Fruit fly (Drosophila melanogaster) whole organism, prepupa: ENCODE measurements around the gene Msp300.

Experiments
- CG10669 ChIP-seq: fragments of 200-800 bp; sonication (Bioruptor generic); optimal IDR thresholded peaks from 3 replicates; lab custom pipeline; 2018; ENCODE audit warnings: missing biosample characterization, mild to moderate bottlenecking, missing genetic modification characterization, moderate library complexity
- CG11294 ChIP-seq: fragments of 200-800 bp; sonication (Bioruptor generic); IDR thresholded peaks from 2 replicates; pipeline ENCODE4 v1.3.6; 2022; ENCODE audit warnings: missing biosample characterization, missing genetic modification characterization
- CG11902 ChIP-seq: fragments of 200-800 bp; sonication (Bioruptor generic); optimal IDR thresholded peaks from 3 replicates; lab custom pipeline; 2016; ENCODE audit warnings: missing biosample characterization, missing genetic modification characterization
- CG15336 ChIP-seq: fragments of 200-800 bp; sonication (Bioruptor generic); IDR thresholded peaks from 2 replicates; pipeline ENCODE4 v1.3.6; 2022; ENCODE audit warnings: missing biosample characterization, missing genetic modification characterization
- CG16779 ChIP-seq: fragments of 200-800 bp; sonication (Bioruptor generic); optimal IDR thresholded peaks from 3 replicates; lab custom pipeline; 2017; ENCODE audit warnings: missing biosample characterization, mild to moderate bottlenecking, missing genetic modification characterization
- CG3032 ChIP-seq: fragments of 200-800 bp; optimal IDR thresholded peaks from 2 replicates; lab custom pipeline; 2019; ENCODE audit warnings: missing biosample characterization, mild to moderate bottlenecking, missing genetic modification characterization, moderate library complexity
- CG31627 ChIP-seq: fragments of 200-800 bp; sonication (Bioruptor generic); optimal IDR thresholded peaks from 3 replicates; lab custom pipeline; 2016; ENCODE audit warnings: missing biosample characterization, missing genetic modification characterization
- CG32006 ChIP-seq: fragments of 200-800 bp; sonication (Bioruptor generic); optimal IDR thresholded peaks from 3 replicates; lab custom pipeline; 2017; ENCODE audit warnings: missing biosample characterization, mild to moderate bottlenecking, missing genetic modification characterization
- CG34406 ChIP-seq: fragments of 200-800 bp; sonication (Bioruptor generic); optimal IDR thresholded peaks from 3 replicates; lab custom pipeline; 2016; ENCODE audit warnings: missing biosample characterization, missing genetic modification characterization
- CG3919 ChIP-seq: fragments of 200-800 bp; sonication (Bioruptor generic); optimal IDR thresholded peaks from 3 replicates; lab custom pipeline; 2016; ENCODE audit warnings: missing biosample characterization, missing genetic modification characterization
- CG4318 ChIP-seq: fragments of 200-800 bp; sonication (Bioruptor generic); optimal IDR thresholded peaks from 3 replicates; lab custom pipeline; 2017; ENCODE audit warnings: missing biosample characterization, mild to moderate bottlenecking, missing genetic modification characterization
- CG6163 ChIP-seq: fragments of 200-800 bp; sonication (Bioruptor generic); IDR thresholded peaks from 3 replicates; pipeline ENCODE4 v1.3.6; 2022; ENCODE audit warnings: missing biosample characterization, missing genetic modification characterization
- CG6276 ChIP-seq: fragments of 200-800 bp; sonication (Bioruptor generic); optimal IDR thresholded peaks from 2 replicates; lab custom pipeline; 2017; ENCODE audit warnings: missing biosample characterization, mild to moderate bottlenecking, missing genetic modification characterization
- CG6792 ChIP-seq: fragments of 200-800 bp; sonication (Bioruptor generic); optimal IDR thresholded peaks from 3 replicates; lab custom pipeline; 2016; ENCODE audit warnings: missing biosample characterization, missing genetic modification characterization
- CG7368 ChIP-seq: fragments of 200-800 bp; sonication (Bioruptor generic); optimal IDR thresholded peaks from 3 replicates; lab custom pipeline; 2016; ENCODE audit warnings: missing biosample characterization, missing genetic modification characterization
- CG8632 ChIP-seq: fragments of 200-800 bp; sonication (Bioruptor generic); optimal IDR thresholded peaks from 3 replicates; lab custom pipeline; 2016; ENCODE audit warnings: missing biosample characterization, missing genetic modification characterization
- Eip78C ChIP-seq: fragments of 200-800 bp; sonication (Bioruptor generic); peaks from one replicate; lab custom pipeline; 2016; ENCODE audit warnings: missing biosample characterization, missing genetic modification characterization
- Eip93F ChIP-seq: fragments of 200-800 bp; sonication (Bioruptor generic); optimal IDR thresholded peaks from 2 replicates; lab custom pipeline; 2016; ENCODE audit warnings: missing biosample characterization, mild to moderate bottlenecking, missing genetic modification characterization
- Gug ChIP-seq: fragments of 200-800 bp; sonication (Bioruptor generic); IDR thresholded peaks from 2 replicates; pipeline ENCODE4 v1.3.6; 2022; ENCODE audit warnings: missing biosample characterization, missing genetic modification characterization
- Hr4 ChIP-seq: fragments of 200-800 bp; sonication (Bioruptor generic); optimal IDR thresholded peaks from 3 replicates; lab custom pipeline; 2016; ENCODE audit warnings: missing biosample characterization, missing genetic modification characterization
- Lpt ChIP-seq: fragments of 200-800 bp; sonication (Bioruptor generic); optimal IDR thresholded peaks from 3 replicates; lab custom pipeline; 2016; ENCODE audit warnings: missing biosample characterization, missing genetic modification characterization
- Met ChIP-seq: fragments of 200-800 bp; sonication (Bioruptor generic); optimal IDR thresholded peaks from 3 replicates; lab custom pipeline; 2016; ENCODE audit warnings: missing biosample characterization, missing genetic modification characterization
- OdsH ChIP-seq: fragments of 200-800 bp; sonication (Bioruptor generic); optimal IDR thresholded peaks from 3 replicates; lab custom pipeline; 2016; ENCODE audit warnings: missing biosample characterization, missing genetic modification characterization
- Sox102F ChIP-seq: fragments of 200-800 bp; sonication (Bioruptor generic); optimal IDR thresholded peaks from 2 replicates; lab custom pipeline; 2016; ENCODE audit warnings: missing biosample characterization, mild to moderate bottlenecking, missing genetic modification characterization
- Sox14 ChIP-seq: fragments of 200-800 bp; sonication (Bioruptor generic); optimal IDR thresholded peaks from 3 replicates; lab custom pipeline; 2016; ENCODE audit warnings: missing biosample characterization, missing genetic modification characterization
- achi ChIP-seq: fragments of 200-800 bp; sonication (Bioruptor generic); optimal IDR thresholded peaks from 3 replicates; lab custom pipeline; 2016; ENCODE audit warnings: missing biosample characterization, missing genetic modification characterization
- acj6 ChIP-seq: fragments of 200-800 bp; sonication (Bioruptor generic); optimal IDR thresholded peaks from 3 replicates; lab custom pipeline; 2016; ENCODE audit warnings: missing biosample characterization, missing genetic modification characterization
- cyc ChIP-seq: fragments of 200-800 bp; sonication (Bioruptor generic); optimal IDR thresholded peaks from 3 replicates; lab custom pipeline; 2016; ENCODE audit warnings: missing biosample characterization, missing genetic modification characterization
- dsx ChIP-seq: fragments of 200-800 bp; optimal IDR thresholded peaks from 3 replicates; lab custom pipeline; 2019; ENCODE audit warnings: missing biosample characterization, mild to moderate bottlenecking, missing genetic modification characterization, moderate library complexity; ENCODE audit not compliant: poor library complexity, severe bottlenecking
- eg ChIP-seq: fragments of 200-800 bp; sonication (Bioruptor generic); IDR thresholded peaks from 3 replicates; pipeline ENCODE4 v1.3.6; 2022; ENCODE audit warnings: missing biosample characterization, missing genetic modification characterization
- fd59A ChIP-seq: fragments of 200-800 bp; sonication (Bioruptor generic); optimal IDR thresholded peaks from 2 replicates; lab custom pipeline; 2017; ENCODE audit warnings: missing biosample characterization, mild to moderate bottlenecking, missing genetic modification characterization, missing genetic modification reagents
- fkh ChIP-seq: fragments of 200-800 bp; sonication (Bioruptor generic); optimal IDR thresholded peaks from 3 replicates; lab custom pipeline; 2017; ENCODE audit warnings: missing biosample characterization, mild to moderate bottlenecking, missing genetic modification characterization, moderate library complexity
- lz ChIP-seq: fragments of 200-800 bp; sonication (Bioruptor generic); optimal IDR thresholded peaks from 3 replicates; lab custom pipeline; 2016; ENCODE audit warnings: missing biosample characterization, missing genetic modification characterization
- net ChIP-seq: fragments of 200-800 bp; sonication (Bioruptor generic); optimal IDR thresholded peaks from 3 replicates; lab custom pipeline; 2016; ENCODE audit warnings: missing biosample characterization, missing genetic modification characterization
- pdm3 ChIP-seq: fragments of 200-800 bp; sonication (Bioruptor generic); optimal IDR thresholded peaks from 3 replicates; lab custom pipeline; 2016; ENCODE audit warnings: missing biosample characterization, missing genetic modification characterization
- salr ChIP-seq, 2 experiments: fragments of 200-800 bp; sonication (Bioruptor generic); optimal IDR thresholded peaks; 3 replicates each; lab custom pipeline; 2016 to 2018; ENCODE audit warnings: missing biosample characterization in 2 of 2, missing genetic modification characterization in 2 of 2, mild to moderate bottlenecking in 1 of 2
- spab ChIP-seq: fragments of 200-800 bp; sonication (Bioruptor generic); optimal IDR thresholded peaks from 2 replicates; lab custom pipeline; 2017; ENCODE audit warnings: missing biosample characterization, mild to moderate bottlenecking, missing genetic modification characterization, missing genetic modification reagents
- svp ChIP-seq: fragments of 200-800 bp; sonication (Bioruptor generic); peaks from one replicate; lab custom pipeline; 2016; ENCODE audit warnings: missing biosample characterization, missing genetic modification characterization
- topi ChIP-seq: fragments of 200-800 bp; sonication (Bioruptor generic); optimal IDR thresholded peaks from 3 replicates; lab custom pipeline; 2016; ENCODE audit warnings: missing biosample characterization, missing genetic modification characterization
- vri ChIP-seq: fragments of 200-800 bp; sonication (Bioruptor generic); optimal IDR thresholded peaks from 3 replicates; lab custom pipeline; 2016; ENCODE audit warnings: missing biosample characterization, mild to moderate bottlenecking, missing genetic modification characterization

Gene Msp300

dm6 chr2L:5086905-5087522, 13.7 kb upstream of the Msp300 start (continued):
- peak; percentile 92 for TF ChIP-seq CG32006
- peak; percentile 88 for TF ChIP-seq CG10669 (GFP tag; lab: Kevin White, UChicago)
- TF ChIP-seq OdsH (GFP tag; lab: Kevin White, UChicago): peak; percentile 88
- TF ChIP-seq CG31627 (GFP tag; lab: Kevin White, UChicago): peak; percentile 84
- peak; percentile 81 for TF ChIP-seq dsx (GFP tag; lab: Kevin White, UChicago)
- TF ChIP-seq CG15336 (GFP tag; lab: Robert Waterston, UW): peak; percentile 82
- TF ChIP-seq Lpt (GFP tag; lab: Kevin White, UChicago): peak; percentile 86
- peak; percentile 71 to 88 for TF ChIP-seq salr (GFP tag; optimal IDR thresholded peaks at IDR 0.05; lab: Kevin White, UChicago)
- TF ChIP-seq spab: peak; percentile 84
- TF ChIP-seq CG6163 (GFP tag; lab: Robert Waterston, UW): peak; percentile 81
- peak; percentile 91 for TF ChIP-seq Hr4 (GFP tag; lab: Kevin White, UChicago)
- peak; percentile 88 for TF ChIP-seq CG34406 (GFP tag; lab: Kevin White, UChicago)
- TF ChIP-seq topi (GFP tag; lab: Kevin White, UChicago): peak; percentile 88
- peak; percentile 89 for TF ChIP-seq CG3919
- TF ChIP-seq Gug (GFP tag; lab: Robert Waterston, UW): peak; percentile 69
- TF ChIP-seq, all 60 proteins: peak for 60

dm6 chr2L:5088649-5089270, 11.9 kb upstream of the Msp300 start:
- TF ChIP-seq CG8632 (GFP tag; lab: Kevin White, UChicago) (no peak), eg (GFP tag; lab: Robert Waterston, UW) (no peak), CG6276 (no peak), CG4318 (GFP tag; lab: Kevin White, UChicago) (no peak), CG11902 (no peak), achi (GFP tag; lab: Kevin White, UChicago) (no peak), topi (GFP tag; lab: Kevin White, UChicago) (no peak), fd59A (GFP tag; lab: Kevin White, UChicago) (no peak), vri (GFP tag; lab: Kevin White, UChicago) (no peak), OdsH (GFP tag; lab: Kevin White, UChicago) (no peak)

dm6 chr2L:5089642-5090041, 11.0 kb upstream of the Msp300 start:
- TF ChIP-seq Eip93F (GFP tag; lab: Kevin White, UChicago) (no peak), eg (GFP tag; lab: Robert Waterston, UW) (0 out of 3 replicates have a peak, but pooled peaks have one; percentile 13), cyc (GFP tag; lab: Kevin White, UChicago) (no peak), topi (GFP tag; lab: Kevin White, UChicago) (no peak), pdm3 (GFP tag; lab: Kevin White, UChicago) (no peak), svp (GFP tag; lab: Kevin White, UChicago) (no peak), fkh (GFP tag; lab: Kevin White, UChicago) (peak; percentile 32), CG11902 (no peak), Hr4 (GFP tag; lab: Kevin White, UChicago) (no peak), OdsH (GFP tag; lab: Kevin White, UChicago) (no peak)

- TF ChIP-seq Gug (GFP tag; lab: Robert Waterston, UW): no peak; the same call in 1 of the 2 replicates
- peak; percentile 17 for TF ChIP-seq Sox14 (GFP tag; lab: Kevin White, UChicago)
- no peak for TF ChIP-seq Sox102F (GFP tag; lab: Kevin White, UChicago)
- TF ChIP-seq pdm3 (GFP tag; lab: Kevin White, UChicago): peak; percentile 42
- TF ChIP-seq OdsH (GFP tag; lab: Kevin White, UChicago): peak; percentile 41
- peak; percentile 16; the same call in 1 of the 2 replicates for TF ChIP-seq CG11294 (GFP tag; lab: Robert Waterston, UW)
- TF ChIP-seq CG6163 (GFP tag; lab: Robert Waterston, UW): 0 out of 3 replicates have a peak, but pooled peaks have one; percentile 32
- TF ChIP-seq acj6 (GFP tag; lab: Kevin White, UChicago): peak; percentile 46
- peak; percentile 77 for TF ChIP-seq CG32006
- TF ChIP-seq salr (GFP tag; optimal IDR thresholded peaks at IDR 0.05; lab: Kevin White, UChicago): peak in 1 of 2 experiments; percentile 46
- TF ChIP-seq Lpt (GFP tag; lab: Kevin White, UChicago): no peak
- TF ChIP-seq lz (GFP tag; lab: Kevin White, UChicago): peak; percentile 2
- no peak for TF ChIP-seq svp (GFP tag; lab: Kevin White, UChicago)
- TF ChIP-seq net (GFP tag; lab: Kevin White, UChicago): peak; percentile 26
- peak; percentile 72 for TF ChIP-seq Eip78C (GFP tag; lab: Kevin White, UChicago)
- no peak for TF ChIP-seq CG7368 (GFP tag; lab: Kevin White, UChicago)
- TF ChIP-seq CG3919: peak; percentile 9
- no peak for TF ChIP-seq CG4318 (GFP tag; lab: Kevin White, UChicago)
- TF ChIP-seq spab: peak; percentile 18
- peak; percentile 43 for TF ChIP-seq achi (GFP tag; lab: Kevin White, UChicago)
- no peak for TF ChIP-seq fkh (GFP tag; lab: Kevin White, UChicago)
- peak; percentile 18 for TF ChIP-seq CG16779 (tag; lab: Kevin White, UChicago)
- TF ChIP-seq CG6792 (GFP tag; lab: Kevin White, UChicago): peak; percentile 23
- peak; percentile 41 for TF ChIP-seq CG3032 (tag; lab: Kevin White, UChicago)
- no peak for TF ChIP-seq CG11902
- TF ChIP-seq Met (GFP tag; lab: Kevin White, UChicago): no peak
- TF ChIP-seq CG31627 (GFP tag; lab: Kevin White, UChicago): no peak
- TF ChIP-seq CG8632 (GFP tag; lab: Kevin White, UChicago): peak; percentile 35
Observed at dm6 chr2L:5090352-5090751, 10.3 kb upstream of the Msp300 start.
